Worm (Caenorhabditis elegans) whole organism, L4 larva: ENCODE data around the gene T08D10.4.

ENCODE experiments used
- F37D6.2 ChIP-seq: sonication (generic microtip); optimal IDR thresholded peaks from 2 replicates; lab custom pipeline; 2016; ENCODE audit warnings: mild to moderate bottlenecking, missing genetic modification characterization, missing compliant biosample characterization
- T26A8.4 ChIP-seq: fragments of 200-800 bp; sonication (Bioruptor generic); IDR thresholded peaks from 2 replicates; pipeline ENCODE4 v1.3.6; 2022; ENCODE audit warnings: missing genetic modification characterization, missing compliant biosample characterization
- Y105C5A.15 ChIP-seq: fragments of 200-800 bp; sonication (Bioruptor generic); IDR thresholded peaks from 2 replicates; pipeline ENCODE4 v1.3.6; 2022; ENCODE audit warnings: missing genetic modification characterization, missing compliant biosample characterization
- aha-1 ChIP-seq: fragments of 150-350 bp; peaks from one replicate; lab custom pipeline; 2014; ENCODE audit warnings: missing biosample characterization, missing genetic modification characterization
- ama-1 ChIP-seq: fragments of 150-350 bp; optimal IDR thresholded peaks from 2 replicates; lab custom pipeline; 2014; ENCODE audit warnings: inconsistent platforms, mixed read lengths
- arid-1 ChIP-seq: fragments of 200-800 bp; sonication (Bioruptor generic); conservative IDR thresholded peaks from 2 replicates; pipeline ENCODE4 v1.3.6; 2022; ENCODE audit warnings: missing genetic modification reagents, missing genetic modification characterization, missing compliant biosample characterization
- attf-4 ChIP-seq: sonication (generic microtip); optimal IDR thresholded peaks from 3 replicates; lab custom pipeline; 2017; ENCODE audit warnings: missing biosample characterization, missing genetic modification characterization
- ceh-32 ChIP-seq: sonication (generic microtip); optimal IDR thresholded peaks from 2 replicates; lab custom pipeline; 2016; ENCODE audit warnings: mild to moderate bottlenecking, missing genetic modification characterization, missing compliant biosample characterization; ENCODE audit not compliant: poor library complexity
- ceh-44 ChIP-seq: fragments of 200-800 bp; sonication (Bioruptor generic); IDR thresholded peaks from 2 replicates; pipeline ENCODE4 v1.3.6; 2022; ENCODE audit warnings: missing genetic modification reagents, missing genetic modification characterization, missing compliant biosample characterization
- cey-2 ChIP-seq: sonication (generic microtip); optimal IDR thresholded peaks from 3 replicates; lab custom pipeline; 2017; ENCODE audit warnings: missing genetic modification characterization, mild to moderate bottlenecking, missing compliant biosample characterization, antibody characterized with exemption, borderline replicate concordance; ENCODE audit not compliant: insufficient read depth
- daf-12 ChIP-seq: fragments of 150-350 bp; optimal IDR thresholded peaks from 2 replicates; lab custom pipeline; 2014; ENCODE audit warnings: missing biosample characterization, missing genetic modification reagents, missing genetic modification characterization
- daf-16 ChIP-seq, 3 experiments: sonication (generic microtip); optimal IDR thresholded peaks; 2 replicates each; lab custom pipeline; 2016 to 2017; ENCODE audit warnings: missing genetic modification characterization in 3 of 3, missing genetic modification reagents in 3 of 3, mild to moderate bottlenecking in 2 of 3, missing compliant biosample characterization in 2 of 3, missing biosample characterization in 1 of 3, moderate library complexity in 1 of 3
- dmd-9 ChIP-seq: fragments of 200-800 bp; sonication (Bioruptor generic); IDR thresholded peaks from 2 replicates; pipeline ENCODE4 v1.3.6; 2022; ENCODE audit warnings: missing genetic modification reagents, missing genetic modification characterization, missing compliant biosample characterization
- gei-8 ChIP-seq: fragments of 200-800 bp; sonication (Bioruptor generic); optimal IDR thresholded peaks from 2 replicates; lab custom pipeline; 2018; ENCODE audit warnings: mild to moderate bottlenecking, missing genetic modification characterization, missing compliant biosample characterization
- hif-1 ChIP-seq, 2 experiments: sonication (generic microtip); optimal IDR thresholded peaks; 2 replicates each; lab custom pipeline; 2016 to 2017; ENCODE audit warnings: missing compliant biosample characterization in 2 of 2, missing genetic modification characterization in 2 of 2, missing genetic modification reagents in 2 of 2, missing genotype in 2 of 2, mild to moderate bottlenecking in 1 of 2
- jun-1 ChIP-seq: fragments of 150-350 bp; optimal IDR thresholded peaks from 2 replicates; lab custom pipeline; 2014; ENCODE audit warnings: missing biosample characterization, missing genetic modification reagents, missing genetic modification characterization
- lim-7 ChIP-seq: fragments of 200-800 bp; sonication (Bioruptor generic); IDR thresholded peaks from 2 replicates; pipeline ENCODE4 v1.3.6; 2022; ENCODE audit warnings: missing genetic modification characterization, missing compliant biosample characterization
- lin-13 ChIP-seq: fragments of 150-350 bp; optimal IDR thresholded peaks from 2 replicates; lab custom pipeline; 2014; ENCODE audit warnings: missing biosample characterization, missing genetic modification reagents, missing genetic modification characterization
- lin-15B ChIP-seq: fragments of 150-350 bp; sonication (generic microtip); optimal IDR thresholded peaks from 3 replicates; lab custom pipeline; 2014; ENCODE audit warnings: missing biosample characterization, missing genetic modification characterization
- lin-39 ChIP-seq: fragments of 150-350 bp; optimal IDR thresholded peaks from 2 replicates; lab custom pipeline; 2014; ENCODE audit warnings: missing biosample characterization, missing genetic modification reagents, missing genetic modification characterization
- lir-3 ChIP-seq: sonication (generic microtip); optimal IDR thresholded peaks from 2 replicates; lab custom pipeline; 2016; ENCODE audit warnings: mild to moderate bottlenecking, missing genetic modification characterization, missing compliant biosample characterization
- madf-5 ChIP-seq, 2 experiments: fragments of 200-800 bp; sonication (Bioruptor generic); IDR thresholded peaks; 2 replicates each; pipeline ENCODE4 v1.3.6; 2022; ENCODE audit warnings: missing compliant biosample characterization in 2 of 2, missing genetic modification characterization in 2 of 2
- mdt-29 ChIP-seq: fragments of 200-800 bp; sonication (Bioruptor generic); IDR thresholded peaks from 2 replicates; pipeline ENCODE4 v1.3.6; 2022; ENCODE audit warnings: missing genetic modification reagents, missing genetic modification characterization, missing compliant biosample characterization
- mxl-2 ChIP-seq: fragments of 200-800 bp; sonication (Bioruptor generic); conservative IDR thresholded peaks from 2 replicates; pipeline ENCODE4 v1.3.6; 2022; ENCODE audit warnings: missing genetic modification reagents, missing genetic modification characterization, missing compliant biosample characterization
- nhr-10 ChIP-seq: fragments of 150-350 bp; optimal IDR thresholded peaks from 2 replicates; lab custom pipeline; 2014; ENCODE audit warnings: missing biosample characterization, missing genetic modification characterization
- nhr-11 ChIP-seq: fragments of 150-350 bp; optimal IDR thresholded peaks from 2 replicates; lab custom pipeline; 2014; ENCODE audit warnings: missing biosample characterization, missing genetic modification characterization
- nhr-111 ChIP-seq: fragments of 200-800 bp; sonication (Bioruptor generic); optimal IDR thresholded peaks from 2 replicates; lab custom pipeline; 2018; ENCODE audit warnings: mild to moderate bottlenecking, missing genetic modification characterization, missing compliant biosample characterization
- nhr-237 ChIP-seq: sonication (generic microtip); optimal IDR thresholded peaks from 2 replicates; lab custom pipeline; 2017; ENCODE audit warnings: missing biosample characterization, missing genetic modification characterization
- nhr-42 ChIP-seq: fragments of 200-800 bp; sonication (Bioruptor generic); IDR thresholded peaks from 2 replicates; pipeline ENCODE4 v1.3.6; 2022; ENCODE audit warnings: missing genetic modification characterization, missing compliant biosample characterization
- nhr-48 ChIP-seq: sonication (generic microtip); optimal IDR thresholded peaks from 2 replicates; lab custom pipeline; 2016; ENCODE audit warnings: mild to moderate bottlenecking, missing genetic modification characterization, missing compliant biosample characterization
- nhr-76 ChIP-seq: fragments of 150-350 bp; optimal IDR thresholded peaks from 2 replicates; lab custom pipeline; 2014; ENCODE audit warnings: missing biosample characterization, missing genetic modification characterization
- php-3 ChIP-seq: fragments of 200-800 bp; sonication (Bioruptor generic); IDR thresholded peaks from 2 replicates; pipeline ENCODE4 v1.3.6; 2022; ENCODE audit warnings: missing genetic modification reagents, missing genetic modification characterization, missing compliant biosample characterization
- saeg-2 ChIP-seq: fragments of 200-800 bp; sonication (Bioruptor generic); IDR thresholded peaks from 2 replicates; pipeline ENCODE4 v1.3.6; 2022; ENCODE audit warnings: missing genetic modification reagents, missing genetic modification characterization, missing compliant biosample characterization
- skn-1 ChIP-seq: fragments of 150-350 bp; optimal IDR thresholded peaks from 2 replicates; lab custom pipeline; 2014; ENCODE audit warnings: missing biosample characterization, missing genetic modification characterization
- snpc-4 ChIP-seq: fragments of 150-350 bp; optimal IDR thresholded peaks from 2 replicates; lab custom pipeline; 2014; ENCODE audit warnings: missing biosample characterization, missing genetic modification characterization
- tra-1 ChIP-seq: fragments of 200-800 bp; sonication (Bioruptor generic); IDR thresholded peaks from 2 replicates; pipeline ENCODE4 v1.3.6; 2022; ENCODE audit warnings: missing genetic modification reagents, missing genetic modification characterization, missing compliant biosample characterization
- unc-130 ChIP-seq: sonication (generic microtip); optimal IDR thresholded peaks from 2 replicates; lab custom pipeline; 2016; ENCODE audit warnings: missing genetic modification reagents, missing genetic modification characterization, missing compliant biosample characterization
- unc-39 ChIP-seq: sonication (generic microtip); optimal IDR thresholded peaks from 2 replicates; lab custom pipeline; 2017; ENCODE audit warnings: missing biosample characterization, missing genetic modification characterization
- vab-7 ChIP-seq: fragments of 200-800 bp; sonication (Bioruptor generic); IDR thresholded peaks from 2 replicates; pipeline ENCODE4 v1.3.6; 2022; ENCODE audit warnings: missing genetic modification reagents, missing genetic modification characterization, missing compliant biosample characterization
- zag-1 ChIP-seq: fragments of 150-350 bp; optimal IDR thresholded peaks from 2 replicates; lab custom pipeline; 2014; ENCODE audit warnings: missing biosample characterization, missing genetic modification characterization
- ztf-11 ChIP-seq: fragments of 150-350 bp; optimal IDR thresholded peaks from 2 replicates; lab custom pipeline; 2014; ENCODE audit warnings: missing biosample characterization, missing genetic modification characterization

Gene T08D10.4

DNA sequence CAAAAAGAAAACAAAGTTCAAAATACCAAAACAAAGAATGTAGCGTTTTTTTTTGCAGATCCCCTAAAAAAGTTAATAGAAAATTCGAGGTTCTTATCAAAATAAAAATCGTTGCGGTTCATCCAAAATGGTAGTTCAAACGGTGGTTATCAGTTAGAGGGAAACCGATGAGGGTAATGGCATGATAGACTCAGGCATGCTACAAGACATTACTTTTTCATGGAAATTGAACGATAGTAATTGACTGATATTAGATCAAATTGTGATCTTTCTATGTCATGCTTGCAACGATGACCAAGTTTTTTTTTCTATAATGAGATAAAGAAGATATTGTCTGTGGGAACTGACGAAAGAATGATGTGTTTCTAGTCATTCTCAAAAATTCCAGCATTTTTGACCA, 11.4 kb upstream of the T08D10.4 start (continued):
- no peak for TF ChIP-seq arid-1 (GFP tag; lab: Robert Waterston, UW)
- TF ChIP-seq vab-7, result no peak
- no peak for TF ChIP-seq daf-16 (GFP tag; optimal IDR thresholded peaks at IDR 0.05; lab: Kevin White, UChicago)
- peak; percentile 76 for TF ChIP-seq daf-16 (tag; optimal IDR thresholded peaks at IDR 0.05; lab: Kevin White, UChicago)
- no peak for TF ChIP-seq saeg-2 (GFP tag; lab: Robert Waterston, UW)
- TF ChIP-seq gei-8 (GFP tag; lab: Kevin White, UChicago), result no peak
- no peak for TF ChIP-seq nhr-237
- TF ChIP-seq lin-39 (tag; lab: Kevin White, UChicago), result no peak
- no peak for TF ChIP-seq ceh-32
- no peak for TF ChIP-seq daf-12 (tag; lab: Kevin White, UChicago)
- TF ChIP-seq cey-2 (tag; lab: Kevin White, UChicago), result no peak
- TF ChIP-seq skn-1 (tag; lab: Kevin White, UChicago), result no peak
- no peak for TF ChIP-seq mxl-2
- TF ChIP-seq lin-15B, result no peak
- TF ChIP-seq unc-39, result no peak
- no peak for TF ChIP-seq nhr-11 (tag; lab: Kevin White, UChicago)
- peak; percentile 50 for TF ChIP-seq nhr-48
- no peak for TF ChIP-seq madf-5 (GFP tag; IDR thresholded peaks at IDR 0.05; lab: Robert Waterston, UW)
- no peak for TF ChIP-seq lir-3 (tag; lab: Kevin White, UChicago)
- TF ChIP-seq php-3 (GFP tag; lab: Robert Waterston, UW), result peak; percentile 81
- no peak for TF ChIP-seq mdt-29 (GFP tag; lab: Robert Waterston, UW)
- no peak for TF ChIP-seq ztf-11 (tag; lab: Kevin White, UChicago)
- TF ChIP-seq T26A8.4, result no peak
- TF ChIP-seq nhr-76, result no peak
- TF ChIP-seq unc-130 (GFP tag; lab: Kevin White, UChicago), result no peak
- no peak for TF ChIP-seq nhr-42 (GFP tag; lab: Robert Waterston, UW)
- TF ChIP-seq attf-4, result no peak
- TF ChIP-seq lin-13 (GFP tag; lab: Kevin White, UChicago), result no peak
- no peak for TF ChIP-seq nhr-111 (GFP tag; lab: Kevin White, UChicago)
- TF ChIP-seq Y105C5A.15 (GFP tag; lab: Robert Waterston, UW), result no peak
- no peak for TF ChIP-seq ceh-44 (GFP tag; lab: Robert Waterston, UW)
- no peak for TF ChIP-seq F37D6.2 (tag; lab: Kevin White, UChicago)
- no peak for TF ChIP-seq dmd-9 (GFP tag; lab: Robert Waterston, UW)
- no peak for TF ChIP-seq snpc-4 (tag; lab: Kevin White, UChicago)
- TF ChIP-seq hif-1 (tag; optimal IDR thresholded peaks at IDR 0.05; lab: Kevin White, UChicago), result peak in 1 of 2 experiments; percentile 81
- no peak for TF ChIP-seq jun-1 (tag; lab: Kevin White, UChicago)
- peak; percentile 90 for TF ChIP-seq tra-1 (GFP tag; lab: Robert Waterston, UW)
- no peak for TF ChIP-seq nhr-10

ce11 chrX:11963659-11964058, 10.5 kb upstream of the T08D10.4 start:
- TF ChIP-seq lir-3 (tag; lab: Kevin White, UChicago) (no peak), lim-7 (GFP tag; lab: Robert Waterston, UW) (no peak), aha-1 (peak; percentile 53), zag-1 (tag; lab: Kevin White, UChicago) (no peak), ama-1 (no peak), ceh-32 (no peak)
